Worm (Caenorhabditis elegans) whole organism, late embryonic: ENCODE data around the gene nhr-176.
A peak's percentile ranks its signal among the peaks of the same experiment; 100 is the strongest.

Experiments
- K02D7.2 ChIP-seq: sonication (generic microtip); optimal IDR thresholded peaks from 2 replicates; lab custom pipeline; 2017; ENCODE audit warnings: mild to moderate bottlenecking, missing genetic modification characterization, missing compliant biosample characterization
- K09A11.1 ChIP-seq: sonication (generic microtip); optimal IDR thresholded peaks from 2 replicates; lab custom pipeline; 2017; ENCODE audit warnings: antibody characterized with exemption, mild to moderate bottlenecking, missing genetic modification characterization, missing compliant biosample characterization; ENCODE audit not compliant: insufficient read depth
- Y22D7AL.16 ChIP-seq: sonication (generic microtip); optimal IDR thresholded peaks from 2 replicates; lab custom pipeline; 2016; ENCODE audit warnings: missing genetic modification characterization, missing compliant biosample characterization
- ahr-1 ChIP-seq: sonication (generic microtip); optimal IDR thresholded peaks from 2 replicates; lab custom pipeline; 2016; ENCODE audit warnings: missing genetic modification characterization, missing compliant biosample characterization
- ama-1 ChIP-seq: fragments of 150-350 bp; optimal IDR thresholded peaks from 2 replicates; lab custom pipeline; 2014
- ceh-14 ChIP-seq: sonication (generic microtip); optimal IDR thresholded peaks from 2 replicates; lab custom pipeline; 2016; ENCODE audit warnings: missing genotype, missing genetic modification characterization, missing compliant biosample characterization
- ceh-18 ChIP-seq: sonication (generic microtip); optimal IDR thresholded peaks from 2 replicates; lab custom pipeline; 2016; ENCODE audit warnings: missing genetic modification characterization, missing compliant biosample characterization
- ceh-22 ChIP-seq: sonication (generic microtip); optimal IDR thresholded peaks from 2 replicates; lab custom pipeline; 2017; ENCODE audit warnings: missing biosample characterization, missing genetic modification characterization
- ceh-24 ChIP-seq: sonication (generic microtip); optimal IDR thresholded peaks from 2 replicates; lab custom pipeline; 2016; ENCODE audit warnings: mild to moderate bottlenecking, missing genetic modification characterization, missing compliant biosample characterization
- ceh-6 ChIP-seq: fragments of 200-800 bp; sonication (Bioruptor generic); optimal IDR thresholded peaks from 2 replicates; lab custom pipeline; 2018; ENCODE audit warnings: mild to moderate bottlenecking, missing genetic modification characterization, missing compliant biosample characterization
- dve-1 ChIP-seq: sonication (generic microtip); optimal IDR thresholded peaks from 2 replicates; lab custom pipeline; 2017; ENCODE audit warnings: antibody characterized with exemption, mild to moderate bottlenecking, missing genetic modification characterization, missing compliant biosample characterization
- elt-2 ChIP-seq: sonication (generic microtip); optimal IDR thresholded peaks from 2 replicates; lab custom pipeline; 2016; ENCODE audit warnings: missing genetic modification reagents, missing genetic modification characterization, missing compliant biosample characterization
- ets-4 ChIP-seq: sonication (generic microtip); optimal IDR thresholded peaks from 2 replicates; lab custom pipeline; 2016; ENCODE audit warnings: missing genetic modification characterization, missing compliant biosample characterization
- fax-1 ChIP-seq: sonication (generic microtip); optimal IDR thresholded peaks from 2 replicates; lab custom pipeline; 2016; ENCODE audit warnings: missing genotype, missing genetic modification characterization, missing compliant biosample characterization
- fkh-6 ChIP-seq: sonication (generic microtip); optimal IDR thresholded peaks from 2 replicates; lab custom pipeline; 2016; ENCODE audit warnings: missing genetic modification characterization, missing compliant biosample characterization
- hlh-6 ChIP-seq: sonication (generic microtip); optimal IDR thresholded peaks from 2 replicates; lab custom pipeline; 2016; ENCODE audit warnings: missing genotype, missing genetic modification characterization, missing compliant biosample characterization
- hlh-8 ChIP-seq: sonication (generic microtip); optimal IDR thresholded peaks from 2 replicates; lab custom pipeline; 2016; ENCODE audit warnings: missing genotype, missing genetic modification characterization, missing compliant biosample characterization
- lin-11 ChIP-seq: fragments of 200-800 bp; sonication (Bioruptor generic); optimal IDR thresholded peaks from 2 replicates; lab custom pipeline; 2018; ENCODE audit warnings: mild to moderate bottlenecking, missing genetic modification characterization, missing compliant biosample characterization
- nfya-1 ChIP-seq: sonication (generic microtip); optimal IDR thresholded peaks from 2 replicates; lab custom pipeline; 2017; ENCODE audit warnings: missing genetic modification characterization, mild to moderate bottlenecking, missing compliant biosample characterization, antibody characterized with exemption, moderate library complexity
- nhr-232 ChIP-seq: sonication (generic microtip); optimal IDR thresholded peaks from 2 replicates; lab custom pipeline; 2016; ENCODE audit warnings: missing genetic modification characterization, missing compliant biosample characterization
- npax-4 ChIP-seq: sonication (generic microtip); optimal IDR thresholded peaks from 2 replicates; lab custom pipeline; 2016; ENCODE audit warnings: missing genetic modification characterization, missing compliant biosample characterization
- pat-9 ChIP-seq: fragments of 200-800 bp; sonication (Bioruptor generic); optimal IDR thresholded peaks from 2 replicates; lab custom pipeline; 2018; ENCODE audit warnings: mild to moderate bottlenecking, missing genetic modification characterization, moderate library complexity, missing compliant biosample characterization
- pax-1 ChIP-seq: fragments of 150-350 bp; optimal IDR thresholded peaks from 2 replicates; lab custom pipeline; 2014; ENCODE audit warnings: missing biosample characterization, missing genetic modification characterization
- pha-4 ChIP-seq: fragments of 150-350 bp; optimal IDR thresholded peaks from 2 replicates; lab custom pipeline; 2018; ENCODE audit warnings: missing biosample characterization, missing genetic modification reagents, missing genetic modification characterization
- pqm-1 ChIP-seq: sonication (generic microtip); optimal IDR thresholded peaks from 2 replicates; lab custom pipeline; 2016; ENCODE audit warnings: missing genetic modification characterization, missing compliant biosample characterization
- ref-2 ChIP-seq: sonication (generic microtip); optimal IDR thresholded peaks from 2 replicates; lab custom pipeline; 2016; ENCODE audit warnings: missing genetic modification characterization, missing compliant biosample characterization
- rnt-1 ChIP-seq: sonication (generic microtip); optimal IDR thresholded peaks from 2 replicates; lab custom pipeline; 2016; ENCODE audit warnings: missing genetic modification characterization, missing compliant biosample characterization
- sox-4 ChIP-seq: sonication (generic microtip); optimal IDR thresholded peaks from 2 replicates; lab custom pipeline; 2017; ENCODE audit warnings: mild to moderate bottlenecking, missing genetic modification characterization, inconsistent platforms, missing compliant biosample characterization
- syd-9 ChIP-seq: sonication (generic microtip); optimal IDR thresholded peaks from 2 replicates; lab custom pipeline; 2016; ENCODE audit warnings: mild to moderate bottlenecking, missing genetic modification characterization, moderate library complexity, missing compliant biosample characterization
- tbx-7 ChIP-seq: sonication (generic microtip); optimal IDR thresholded peaks from 2 replicates; lab custom pipeline; 2016; ENCODE audit warnings: missing genotype, missing genetic modification characterization, missing compliant biosample characterization
- ttx-3 ChIP-seq: sonication (generic microtip); optimal IDR thresholded peaks from 2 replicates; lab custom pipeline; 2016; ENCODE audit warnings: missing genetic modification reagents, missing genetic modification characterization, missing compliant biosample characterization
- unc-86 ChIP-seq: sonication (generic microtip); optimal IDR thresholded peaks from 2 replicates; lab custom pipeline; 2016; ENCODE audit warnings: missing genetic modification characterization, missing compliant biosample characterization
- ztf-16 ChIP-seq: sonication (generic microtip); optimal IDR thresholded peaks from 2 replicates; lab custom pipeline; 2017; ENCODE audit warnings: missing genetic modification characterization, missing compliant biosample characterization

Gene nhr-176

ce11 chrV:16043686-16044085, 27.4 kb upstream of the nhr-176 start:
- no peak for TF ChIP-seq nfya-1 (tag; lab: Kevin White, UChicago)
- TF ChIP-seq Y22D7AL.16 (tag; lab: Kevin White, UChicago): no peak
- TF ChIP-seq, all 69 proteins: peak for 0

ce11 chrV:16045837-16046236, 25.3 kb upstream of the nhr-176 start, which contains the start of gene T10C6.15:
T10C6.15 (minus strand) TSS chrV:16045940.
- TF ChIP-seq elt-2 (tag; lab: Kevin White, UChicago) (peak; percentile 75), pqm-1 (peak; percentile 0), ama-1 (lab: Kevin White, UChicago) (no peak)

- TF ChIP-seq nfya-1 (tag; lab: Kevin White, UChicago): no peak
- no peak for TF ChIP-seq K02D7.2 (tag; lab: Kevin White, UChicago)
- no peak for TF ChIP-seq unc-86 (tag; lab: Kevin White, UChicago)
- no peak for TF ChIP-seq ceh-24 (tag; lab: Kevin White, UChicago)
Observed at ce11 chrV:16046573-16046972, 24.6 kb upstream of the nhr-176 start, which contains the start of gene ZK285.2. ZK285.2 (plus strand) TSS chrV:16046873.

ce11 chrV:16047052-16047451, 24.1 kb upstream of the nhr-176 start:
- no peak for TF ChIP-seq pat-9 (tag; lab: Kevin White, UChicago)
- TF ChIP-seq nfya-1 (tag; lab: Kevin White, UChicago): no peak
- no peak for TF ChIP-seq ceh-6
- no peak for TF ChIP-seq elt-2 (tag; lab: Kevin White, UChicago)
- no peak for TF ChIP-seq ceh-14 (tag; lab: Kevin White, UChicago)
- TF ChIP-seq dve-1 (tag; lab: Kevin White, UChicago): no peak
- no peak for TF ChIP-seq nhr-232 (tag; lab: Kevin White, UChicago)
- no peak for TF ChIP-seq ztf-16 (tag; lab: Kevin White, UChicago)
- TF ChIP-seq ttx-3 (tag; lab: Kevin White, UChicago): no peak
- TF ChIP-seq ahr-1: no peak
- TF ChIP-seq ceh-22: no peak
- no peak for TF ChIP-seq fkh-6
- no peak for TF ChIP-seq pha-4 (tag; lab: Kevin White, UChicago)

- no peak for TF ChIP-seq ref-2 (tag; lab: Kevin White, UChicago)
- no peak for TF ChIP-seq ceh-18 (tag; lab: Kevin White, UChicago)
- TF ChIP-seq syd-9 (tag; lab: Kevin White, UChicago): no peak
- TF ChIP-seq lin-11 (tag; lab: Kevin White, UChicago): no peak
- TF ChIP-seq dve-1 (tag; lab: Kevin White, UChicago): no peak
- TF ChIP-seq K09A11.1: no peak
- TF ChIP-seq tbx-7 (tag; lab: Kevin White, UChicago): no peak
- no peak for TF ChIP-seq hlh-8
- TF ChIP-seq pax-1 (tag; lab: Kevin White, UChicago): no peak
- TF ChIP-seq fax-1 (tag; lab: Kevin White, UChicago): no peak
- no peak for TF ChIP-seq nfya-1 (tag; lab: Kevin White, UChicago)
Observed at ce11 chrV:16047508-16047907, 23.6 kb upstream of the nhr-176 start, which contains the start of gene str-198. str-198 (plus strand) TSS chrV:16047808.

ce11 chrV:16049177-16049576, 21.9 kb upstream of the nhr-176 start, which contains the start of gene best-12:
best-12 (plus strand) TSS chrV:16049477.
- TF ChIP-seq ets-4 (tag; lab: Kevin White, UChicago) (no peak), hlh-6 (no peak), rnt-1 (tag; lab: Kevin White, UChicago) (no peak), syd-9 (tag; lab: Kevin White, UChicago) (no peak), pax-1 (tag; lab: Kevin White, UChicago) (no peak), npax-4 (tag; lab: Kevin White, UChicago) (no peak), sox-4 (no peak), K09A11.1 (no peak)
